Worm (Caenorhabditis elegans): Measurements from ENCODE around the gene R05F9.9.

DNA sequence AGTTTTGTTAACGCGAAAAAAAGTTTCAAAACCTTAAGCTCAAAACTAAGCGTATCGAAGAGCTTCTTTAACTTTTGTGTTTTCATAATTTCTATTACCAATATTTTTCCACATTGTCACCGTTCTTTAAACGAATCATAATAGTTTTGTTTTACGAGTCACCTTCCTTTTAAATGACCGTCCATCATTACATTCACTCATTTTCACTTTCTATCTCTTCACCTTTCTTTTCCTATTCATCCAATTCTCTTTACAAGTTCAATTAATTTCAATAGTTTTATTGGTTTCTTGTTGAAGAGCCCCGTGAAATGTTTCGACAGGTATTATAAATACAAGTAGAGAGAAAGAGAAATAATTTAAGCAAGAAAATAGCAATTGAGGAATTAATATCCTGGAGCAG, 30.1 kb downstream of the R05F9.9 start:
- TF ChIP-seq zip-4 (GFP tag; optimal IDR thresholded peaks at IDR 0.05) (no peak), egl-27 (tag; optimal IDR thresholded peaks at IDR 0.05) (no peak), lin-35 (GFP tag; optimal IDR thresholded peaks at IDR 0.05) (no peak)

All from whole organism, L1 larva.